Fruit fly (Drosophila melanogaster) S2 (cell line): ENCODE measurements around the gene Smr.

Experiments
- CG8478 ChIP-seq: fragments of >200 bp; optimal IDR thresholded peaks from 2 replicates; lab custom pipeline; 2018
- CTCF ChIP-seq, 2 experiments: fragments of >200 bp; optimal IDR thresholded peaks; 2 replicates each; lab custom pipeline; 2018

dm6 chrX:12708306-12708705 lies 34.1 kb downstream of the Smr start:
- TF ChIP-seq CG8478 (lab: Kevin White, UChicago) (no peak), CTCF (optimal IDR thresholded peaks at IDR 0.05; lab: Kevin White, UChicago) (no peak)
